Fruit fly (Drosophila melanogaster): ENCODE data around the gene rdo.

dm6 chr2L:18012168-18012567 is at the start of gene rdo:
- TF ChIP-seq psq (optimal IDR thresholded peaks at IDR 0.05) (no peak), insv (optimal IDR thresholded peaks at IDR 0.05) (no peak), ttk (optimal IDR thresholded peaks at IDR 0.05) (no peak), Sin3A (optimal IDR thresholded peaks at IDR 0.05) (no peak)

Data from Kc167 (cell line).